Worm (Caenorhabditis elegans): ENCODE measurements around the gene Y73F8A.32.

The Y73F8A.32 gene

DNA sequence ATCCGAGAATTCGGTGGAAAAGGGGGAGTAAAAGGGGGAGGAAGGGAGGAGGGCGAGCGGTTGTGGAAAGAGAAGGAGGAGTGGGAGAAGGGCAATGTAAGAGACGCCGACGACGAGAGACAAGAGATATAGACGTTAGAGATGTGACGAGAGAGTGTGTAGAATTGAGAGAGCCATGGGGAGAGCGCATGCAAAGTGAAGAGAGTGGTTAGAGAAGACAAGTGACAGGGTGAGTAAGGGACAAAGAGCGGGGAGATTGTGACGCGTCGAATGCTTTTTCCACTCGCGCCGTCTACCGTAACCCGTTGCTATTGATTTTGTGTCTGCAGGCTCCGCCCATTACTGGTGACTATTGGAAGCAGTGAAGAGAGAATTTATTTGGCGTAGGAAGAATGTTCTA is 49.5 kb upstream of the Y73F8A.32 start (continued):
- TF ChIP-seq ceh-82 (tag; optimal IDR thresholded peaks at IDR 0.05) (peak; percentile 47 to 87 (median 69)), unc-86 (tag; optimal IDR thresholded peaks at IDR 0.05) (peak; percentile 98), snpc-4 (tag; optimal IDR thresholded peaks at IDR 0.05) (peak; percentile 90), tbx-2 (tag; optimal IDR thresholded peaks at IDR 0.05) (peak; percentile 98), nhr-71 (tag; optimal IDR thresholded peaks at IDR 0.05) (peak; percentile 99), nhr-12 (tag; optimal IDR thresholded peaks at IDR 0.05) (no peak), ets-5 (GFP tag; IDR thresholded peaks at IDR 0.05) (no peak), hlh-4 (tag; optimal IDR thresholded peaks at IDR 0.05) (no peak), C34B4.2 (tag; optimal IDR thresholded peaks at IDR 0.05) (peak; percentile 72), nhr-85 (tag) (peak; percentile 99), nhr-76 (tag; optimal IDR thresholded peaks at IDR 0.05) (peak; percentile 63), nhr-11 (tag; optimal IDR thresholded peaks at IDR 0.05) (peak; percentile 93), aly-2 (tag; optimal IDR thresholded peaks at IDR 0.05) (peak; percentile 94), ceh-88 (GFP tag; IDR thresholded peaks at IDR 0.05) (peak; percentile 69), egl-27 (tag; optimal IDR thresholded peaks at IDR 0.05) (peak in 1 of 2 experiments; percentile 62), xbp-1 (tag; optimal IDR thresholded peaks at IDR 0.05) (peak; percentile 94), nhr-77 (tag; optimal IDR thresholded peaks at IDR 0.05) (peak; percentile 78), lin-14 (GFP tag; optimal IDR thresholded peaks at IDR 0.05) (peak; percentile 96), ceh-8 (GFP tag; optimal IDR thresholded peaks at IDR 0.05) (no peak), fkh-10 (GFP tag; optimal IDR thresholded peaks at IDR 0.05) (peak; percentile 41), dpl-1 (GFP tag; optimal IDR thresholded peaks at IDR 0.05) (peak; percentile 62 to 67 (median 66)), ces-1 (GFP tag; optimal IDR thresholded peaks at IDR 0.05) (no peak), isw-1 (GFP tag; IDR thresholded peaks at IDR 0.05) (peak; percentile 95), irx-1 (tag; optimal IDR thresholded peaks at IDR 0.05) (peak; percentile 97), pax-3 (tag; optimal IDR thresholded peaks at IDR 0.05) (peak; percentile 90), lin-35 (GFP tag; optimal IDR thresholded peaks at IDR 0.05) (peak; percentile 81 to 83), Y116A8C.19 (tag; optimal IDR thresholded peaks at IDR 0.05; ENCODE audit: borderline replicate concordance) (peak; percentile 22), ztf-4 (tag; optimal IDR thresholded peaks at IDR 0.05) (peak; percentile 83), efl-1 (optimal IDR thresholded peaks at IDR 0.05) (peak; percentile 98 to 100), efl-1 (GFP tag; optimal IDR thresholded peaks at IDR 0.05 in 1 of 2) (peak; percentile 70 to 98), nhr-28 (tag; optimal IDR thresholded peaks at IDR 0.05) (no peak), unc-62 (GFP tag; optimal IDR thresholded peaks at IDR 0.05) (no peak), vab-15 (tag; optimal IDR thresholded peaks at IDR 0.05) (peak; percentile 77), sup-37 (GFP tag; optimal IDR thresholded peaks at IDR 0.05) (peak; percentile 97), lin-15B (tag; optimal IDR thresholded peaks at IDR 0.05) (no peak)

DNA sequence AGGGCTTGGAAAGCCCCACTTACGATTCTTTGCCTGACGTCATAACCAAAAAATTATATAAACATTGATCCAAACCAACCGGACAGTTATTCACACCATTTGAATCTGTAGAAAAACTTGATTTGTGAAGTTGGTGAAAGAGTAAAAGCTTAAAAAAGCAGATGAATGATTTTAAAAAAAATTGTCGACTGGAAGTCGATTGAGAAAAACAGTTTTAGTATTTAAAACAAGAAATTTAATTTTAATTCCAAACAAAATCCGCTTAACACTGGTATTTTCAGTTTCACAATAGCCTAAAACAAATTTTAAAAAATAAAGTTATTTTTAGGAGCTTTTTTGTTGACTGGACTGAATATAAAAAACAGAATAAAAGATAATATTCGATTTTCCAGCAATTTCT is 43.1 kb upstream of the Y73F8A.32 start, which contains the start of gene Y105C5A.1:
Y105C5A.1 (minus strand) TSS at position 101 of the 400 bp plus-strand sequence.
- no peak for TF ChIP-seq hpl-2 (GFP tag; optimal IDR thresholded peaks at IDR 0.05)
- no peak for TF ChIP-seq nhr-47 (tag; optimal IDR thresholded peaks at IDR 0.05)
- no peak for TF ChIP-seq nhr-28 (tag; optimal IDR thresholded peaks at IDR 0.05)
- TF ChIP-seq ztf-11 (tag; optimal IDR thresholded peaks at IDR 0.05), result no peak

DNA sequence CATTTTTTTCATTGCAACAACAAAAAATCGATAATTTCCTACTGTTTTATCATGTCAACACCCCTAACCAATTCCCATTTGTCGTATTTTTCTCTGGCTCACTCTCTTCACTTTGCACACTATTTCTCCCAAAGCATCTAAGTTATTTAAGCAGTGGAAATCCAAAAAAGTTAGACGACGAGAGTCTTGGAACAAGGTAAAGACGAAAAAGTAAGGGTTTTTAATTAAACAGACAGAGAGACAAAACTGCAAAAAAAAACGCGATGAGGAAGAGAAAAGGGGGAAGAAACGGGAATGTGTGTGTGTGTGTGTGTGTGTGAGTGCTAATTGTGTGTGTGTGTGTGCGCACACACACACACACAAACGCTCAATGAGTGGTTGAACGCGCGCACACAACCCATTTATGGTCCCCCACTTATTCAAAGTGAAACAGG is 40.0 kb upstream of the Y73F8A.32 start:
- peak; percentile 22 for TF ChIP-seq fos-1 (tag; optimal IDR thresholded peaks at IDR 0.05)
- TF ChIP-seq C34B4.2 (tag; optimal IDR thresholded peaks at IDR 0.05), result no peak
- TF ChIP-seq efl-3 (GFP tag; optimal IDR thresholded peaks at IDR 0.05), result no peak
- no peak for TF ChIP-seq ztf-11 (tag; optimal IDR thresholded peaks at IDR 0.05)
- no peak for TF ChIP-seq nhr-90 (tag; optimal IDR thresholded peaks at IDR 0.05; ENCODE audit: poor library complexity)
- TF ChIP-seq lsy-2 (tag; optimal IDR thresholded peaks at IDR 0.05), result peak; percentile 68 to 88
- TF ChIP-seq blmp-1 (tag; optimal IDR thresholded peaks at IDR 0.05), result no peak
- TF ChIP-seq lin-35 (GFP tag; optimal IDR thresholded peaks at IDR 0.05), result peak in 1 of 2 experiments; percentile 52
- TF ChIP-seq vab-15 (tag; optimal IDR thresholded peaks at IDR 0.05), result no peak
- TF ChIP-seq nhr-12 (tag; optimal IDR thresholded peaks at IDR 0.05), result no peak
- no peak for TF ChIP-seq jun-1 (tag; optimal IDR thresholded peaks at IDR 0.05)
- TF ChIP-seq xbp-1 (tag; optimal IDR thresholded peaks at IDR 0.05), result peak; percentile 34
- no peak for TF ChIP-seq ceh-88 (GFP tag; IDR thresholded peaks at IDR 0.05)
- no peak for TF ChIP-seq elt-2 (tag; optimal IDR thresholded peaks at IDR 0.05)
- peak; percentile 58 for TF ChIP-seq fkh-10 (GFP tag; optimal IDR thresholded peaks at IDR 0.05)
- TF ChIP-seq lin-39 (tag; optimal IDR thresholded peaks at IDR 0.05), result no peak
- TF ChIP-seq nhr-47 (tag; optimal IDR thresholded peaks at IDR 0.05), result peak; percentile 56
- TF ChIP-seq ceh-8 (GFP tag; optimal IDR thresholded peaks at IDR 0.05), result peak; percentile 49
- 0 out of 2 replicates have a peak, but pooled peaks have one; percentile 11 for TF ChIP-seq nhr-19 (GFP tag; conservative IDR thresholded peaks at IDR 0.05)
- no peak for TF ChIP-seq pag-3 (tag; optimal IDR thresholded peaks at IDR 0.05; ENCODE audit: borderline replicate concordance, insufficient read depth)
- no peak for TF ChIP-seq aly-2 (tag; optimal IDR thresholded peaks at IDR 0.05)
- TF ChIP-seq C16A3.4 (tag; optimal IDR thresholded peaks at IDR 0.05), result peak; percentile 17
